Worm (Caenorhabditis elegans): ENCODE data around the gene F01F1.3.

F01F1.3 gene

DNA sequence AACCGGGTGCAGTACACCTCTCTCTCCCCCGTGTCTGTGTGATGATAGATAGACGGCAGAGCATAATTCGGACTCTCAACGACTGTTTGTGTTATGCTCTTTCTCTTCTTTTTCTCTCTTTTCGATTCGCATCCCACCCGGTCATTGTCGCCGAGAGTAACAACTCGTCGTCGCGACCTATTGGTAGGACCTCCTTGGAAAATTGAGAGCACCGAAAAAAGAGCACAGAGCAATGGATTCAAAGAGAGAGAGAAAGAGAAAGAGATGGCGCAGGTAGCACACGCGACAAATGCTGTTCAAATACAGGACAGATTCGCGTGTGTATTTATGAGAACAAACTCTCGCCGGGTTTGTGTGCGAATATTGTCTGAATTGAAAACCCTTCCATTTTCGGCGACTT is 28.1 kb upstream of the F01F1.3 start:
- TF ChIP-seq ets-4 (tag; optimal IDR thresholded peaks at IDR 0.05) (peak; percentile 56), tbx-2 (tag; optimal IDR thresholded peaks at IDR 0.05) (peak; percentile 16), ceh-19 (GFP tag; optimal IDR thresholded peaks at IDR 0.05) (no peak), ref-2 (tag; optimal IDR thresholded peaks at IDR 0.05) (peak; percentile 11), ceh-18 (tag; optimal IDR thresholded peaks at IDR 0.05) (peak; percentile 17)

DNA sequence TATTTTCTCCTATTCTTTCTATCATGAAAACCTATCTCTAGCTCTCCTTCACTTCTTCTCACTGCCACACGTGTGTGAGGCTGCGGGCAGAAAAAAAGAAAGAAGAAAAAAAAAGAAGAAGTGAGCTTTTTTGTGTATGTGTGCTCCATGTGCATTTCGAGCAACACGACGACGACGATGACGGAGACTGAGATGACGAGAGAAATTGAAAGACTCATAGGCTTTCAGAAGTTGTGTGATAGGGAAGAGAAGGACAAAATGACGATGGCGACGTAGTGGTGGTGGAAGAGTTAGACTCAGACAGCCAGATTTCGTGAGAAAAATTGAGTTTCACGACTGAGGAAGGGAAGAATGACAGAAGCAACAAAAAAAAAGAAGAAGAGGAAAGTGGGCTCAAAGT is 26.3 kb upstream of the F01F1.3 start:
- TF ChIP-seq tbx-2 (tag; optimal IDR thresholded peaks at IDR 0.05) = peak; percentile 29
- peak; percentile 21 for TF ChIP-seq unc-55 (GFP tag; optimal IDR thresholded peaks at IDR 0.05)
- peak; percentile 83 for TF ChIP-seq unc-42 (tag; optimal IDR thresholded peaks at IDR 0.05)
- no peak for TF ChIP-seq syd-9 (tag; optimal IDR thresholded peaks at IDR 0.05)
- TF ChIP-seq dmd-4 (tag; optimal IDR thresholded peaks at IDR 0.05; ENCODE audit: borderline replicate concordance) = no peak
- TF ChIP-seq ceh-31 (tag; optimal IDR thresholded peaks at IDR 0.05) = peak; percentile 58
- TF ChIP-seq unc-86 (tag; optimal IDR thresholded peaks at IDR 0.05) = no peak
- TF ChIP-seq nfya-1 (tag; optimal IDR thresholded peaks at IDR 0.05) = peak; percentile 38
- TF ChIP-seq ahr-1 (tag; optimal IDR thresholded peaks at IDR 0.05) = no peak
- TF ChIP-seq ceh-18 (tag; optimal IDR thresholded peaks at IDR 0.05) = peak; percentile 20
- TF ChIP-seq ceh-14 (tag; optimal IDR thresholded peaks at IDR 0.05) = peak; percentile 4

DNA sequence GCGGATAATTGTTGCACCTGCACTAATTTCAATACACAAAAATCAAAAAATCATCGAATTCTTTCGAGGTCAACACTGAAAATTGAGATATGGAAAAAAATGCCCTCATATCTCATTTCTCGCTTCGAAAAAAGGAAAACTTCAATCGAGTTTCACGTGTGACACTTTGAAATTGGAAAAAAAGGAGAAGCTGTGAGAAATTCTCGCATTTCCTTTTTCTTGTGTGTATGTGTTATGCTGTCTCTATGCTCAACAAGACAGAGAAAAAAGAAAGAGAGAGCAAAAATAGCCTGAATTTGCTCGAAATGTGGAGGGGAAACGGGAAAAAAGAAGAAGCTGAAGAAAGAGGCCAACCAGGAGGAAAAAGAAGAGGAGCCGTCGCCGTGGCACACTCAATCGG is 25.3 kb upstream of the F01F1.3 start:
- TF ChIP-seq unc-42 (tag; optimal IDR thresholded peaks at IDR 0.05) (peak; percentile 38), ceh-18 (tag; optimal IDR thresholded peaks at IDR 0.05) (peak; percentile 0), tbx-2 (tag; optimal IDR thresholded peaks at IDR 0.05) (no peak)

- TF ChIP-seq ceh-14 (tag; optimal IDR thresholded peaks at IDR 0.05) = peak; percentile 9
- TF ChIP-seq fkh-6 (tag; optimal IDR thresholded peaks at IDR 0.05) = no peak
- peak; percentile 7 for TF ChIP-seq fax-1 (tag; optimal IDR thresholded peaks at IDR 0.05)
- peak; percentile 7 for TF ChIP-seq hlh-8 (tag; optimal IDR thresholded peaks at IDR 0.05)
- TF ChIP-seq hlh-15 (tag; optimal IDR thresholded peaks at IDR 0.05) = no peak
- TF ChIP-seq ceh-31 (tag; optimal IDR thresholded peaks at IDR 0.05) = peak; percentile 70
- TF ChIP-seq dve-1 (tag; optimal IDR thresholded peaks at IDR 0.05) = no peak
- TF ChIP-seq nhr-232 (tag; optimal IDR thresholded peaks at IDR 0.05) = no peak
- no peak for TF ChIP-seq sox-2 (GFP tag; IDR thresholded peaks at IDR 0.05)
- TF ChIP-seq elt-2 (tag; optimal IDR thresholded peaks at IDR 0.05) = peak; percentile 11
- peak; percentile 14 for TF ChIP-seq tbx-2 (tag; optimal IDR thresholded peaks at IDR 0.05)
- TF ChIP-seq madf-2 (tag; optimal IDR thresholded peaks at IDR 0.05) = no peak
- TF ChIP-seq unc-42 (tag; optimal IDR thresholded peaks at IDR 0.05) = peak; percentile 34
- TF ChIP-seq ets-4 (tag; optimal IDR thresholded peaks at IDR 0.05) = peak; percentile 93
These were observed 18.5 kb upstream of the F01F1.3 start, which contains the start of gene ddx-23 for ce11 chrIII:5853240-5853639. Gene ddx-23, minus strand, starts transcription at chrIII:5853269.

ce11 chrIII:5855637-5856179 is 16.0 kb upstream of the F01F1.3 start, which contains the start of the genes cct-6 and alh-9:
Gene cct-6, minus strand, starts transcription at chrIII:5855687.
Gene alh-9, plus strand, starts transcription at chrIII:5856018.
- TF ChIP-seq unc-86 (tag; optimal IDR thresholded peaks at IDR 0.05) (peak; percentile 26), unc-42 (tag; optimal IDR thresholded peaks at IDR 0.05) (peak; percentile 73), ets-4 (tag; optimal IDR thresholded peaks at IDR 0.05) (peak; percentile 60), ztf-16 (tag; optimal IDR thresholded peaks at IDR 0.05) (no peak), pha-2 (tag; optimal IDR thresholded peaks at IDR 0.05) (peak; percentile 30), npax-4 (tag; optimal IDR thresholded peaks at IDR 0.05) (no peak), ceh-31 (tag; optimal IDR thresholded peaks at IDR 0.05) (peak; percentile 59), nfya-1 (tag; optimal IDR thresholded peaks at IDR 0.05) (peak; percentile 76), unc-55 (GFP tag; optimal IDR thresholded peaks at IDR 0.05) (peak; percentile 56), nhr-11 (tag; optimal IDR thresholded peaks at IDR 0.05) (no peak), pax-1 (tag; optimal IDR thresholded peaks at IDR 0.05) (peak; percentile 82), ceh-34 (tag; optimal IDR thresholded peaks at IDR 0.05) (peak; percentile 7), tbx-2 (tag; optimal IDR thresholded peaks at IDR 0.05) (peak; percentile 19), ceh-18 (tag; optimal IDR thresholded peaks at IDR 0.05) (peak; percentile 39), dve-1 (tag; optimal IDR thresholded peaks at IDR 0.05) (peak; percentile 64)

DNA sequence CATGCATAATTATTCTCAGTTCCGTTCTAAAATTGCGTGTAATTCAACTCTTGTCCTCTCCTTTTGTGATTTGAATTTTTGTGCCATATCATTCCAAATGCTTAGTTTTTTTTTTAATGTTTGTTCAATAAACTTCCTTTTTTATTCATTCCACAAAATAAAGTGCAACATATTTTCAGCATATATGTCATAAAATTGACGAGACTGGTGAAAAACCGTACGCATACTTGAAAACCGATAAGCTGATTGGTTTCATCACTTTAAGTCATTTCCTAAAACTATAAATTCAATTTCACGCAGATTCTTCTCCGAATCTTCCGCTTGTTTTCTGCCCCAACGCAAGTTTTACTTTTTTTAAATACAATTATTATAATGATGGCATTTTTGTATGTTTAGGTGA is 12.7 kb upstream of the F01F1.3 start, which contains the start of gene dpf-4:
TSS of gene dpf-4 (plus strand) at position 301 of the 400 bp plus-strand sequence.
- TF ChIP-seq fkh-10 (GFP tag; optimal IDR thresholded peaks at IDR 0.05) = no peak
- no peak for TF ChIP-seq dmd-4 (tag; optimal IDR thresholded peaks at IDR 0.05; ENCODE audit: borderline replicate concordance)
- TF ChIP-seq hlh-8 (tag; optimal IDR thresholded peaks at IDR 0.05) = no peak

Measured in whole organism, late embryonic.